Fruit fly (Drosophila melanogaster): Measurements from ENCODE around the gene Irk1.

The Irk1 gene

DNA sequence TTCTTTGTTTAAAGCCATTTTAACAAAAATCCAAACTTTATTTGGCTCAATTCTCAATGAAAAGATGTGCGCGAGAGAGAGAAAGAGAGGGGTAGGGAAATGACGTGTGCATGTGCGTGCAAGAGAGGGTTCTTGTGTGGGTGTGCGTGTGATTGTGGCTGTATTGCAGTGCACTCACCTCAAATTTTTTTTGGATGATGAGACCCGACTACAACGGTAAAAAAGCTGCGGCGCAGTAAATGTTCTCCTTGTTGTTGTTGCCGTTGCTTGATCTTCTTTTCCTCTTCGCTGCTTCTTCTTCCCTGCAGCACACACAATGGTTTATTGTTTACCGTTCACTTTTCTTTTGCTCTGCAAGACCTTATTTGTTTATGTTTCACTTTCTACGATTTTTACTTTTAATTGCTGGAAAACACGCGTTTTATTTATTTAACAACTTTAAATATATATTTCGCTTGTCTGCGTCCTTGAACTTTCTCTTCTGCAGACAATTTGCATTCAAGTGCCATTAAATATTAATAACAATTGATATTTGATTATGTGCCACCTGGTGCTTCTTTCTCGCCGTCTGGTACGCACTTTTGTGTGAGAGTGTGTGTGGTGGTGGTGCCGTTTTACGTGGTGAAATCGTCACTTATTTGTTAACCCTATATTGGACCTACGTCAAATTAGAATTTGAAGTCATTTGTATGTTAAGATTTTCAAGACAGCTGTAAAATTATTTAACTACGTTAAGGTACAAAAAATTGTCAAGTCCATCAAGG lies 52.3 kb downstream of the Irk1 start:
- no peak for TF ChIP-seq CG17801 (GFP tag; optimal IDR thresholded peaks at IDR 0.05; ENCODE audit: partially characterized antibody)

- TF ChIP-seq CG17801 (GFP tag; optimal IDR thresholded peaks at IDR 0.05; ENCODE audit: partially characterized antibody) = no peak
Observed at dm6 chr3R:23221003-23221679, 53.0 kb downstream of the Irk1 start.

- peak; percentile 76 for TF ChIP-seq CG17801 (GFP tag; optimal IDR thresholded peaks at IDR 0.05; ENCODE audit: partially characterized antibody)
Observed at dm6 chr3R:23221680-23222148, 53.6 kb downstream of the Irk1 start.

DNA sequence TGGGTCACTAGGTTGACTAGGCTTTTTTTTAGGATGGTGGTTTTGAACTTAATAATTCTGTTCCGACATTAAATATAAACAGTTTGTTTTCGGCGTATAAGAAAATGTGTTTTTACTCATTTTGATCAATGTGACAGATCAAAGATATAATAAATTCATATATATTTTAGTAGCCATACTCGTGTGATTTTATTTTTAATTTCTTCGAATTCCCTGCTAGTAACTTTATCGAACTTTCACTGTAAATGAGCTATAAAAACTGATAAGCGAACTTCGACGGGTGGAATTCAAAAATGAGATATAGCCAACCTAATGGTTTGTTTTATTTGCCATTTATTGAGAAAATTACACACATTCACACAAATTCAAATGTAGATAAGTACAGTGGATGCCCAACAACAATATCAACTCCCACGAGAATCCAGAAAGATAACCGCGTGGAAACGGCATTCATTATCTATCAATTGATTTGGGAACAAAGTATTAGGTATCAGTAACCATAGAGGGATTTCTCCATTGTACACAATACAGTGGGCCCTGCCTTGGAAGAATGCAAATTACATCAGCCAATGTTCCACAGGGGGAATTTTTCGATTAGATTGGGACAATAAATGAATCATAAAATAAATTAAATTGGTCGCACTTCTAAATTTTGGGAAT lies 55.2 kb downstream of the Irk1 start:
- no peak for TF ChIP-seq CG17801 (GFP tag; optimal IDR thresholded peaks at IDR 0.05; ENCODE audit: partially characterized antibody)

DNA sequence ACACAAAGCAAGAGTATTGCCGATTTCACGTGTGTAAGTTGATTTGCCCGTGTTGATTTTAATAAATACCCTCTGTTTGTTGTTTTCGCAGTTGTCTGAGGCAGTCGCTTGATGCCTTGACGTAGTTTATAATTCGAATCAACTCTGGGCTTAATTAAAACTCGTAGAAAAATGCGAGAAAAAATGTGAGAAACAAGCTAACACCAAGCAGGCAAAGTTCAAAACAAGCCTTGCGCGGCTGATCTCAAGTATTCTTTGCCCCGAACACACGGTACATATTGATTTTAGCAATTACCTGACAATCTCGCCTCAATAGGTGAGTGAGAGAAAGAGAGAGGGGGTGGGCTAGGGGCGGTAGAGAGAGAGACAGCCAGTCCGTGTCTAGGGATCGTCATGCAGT lies 57.1 kb downstream of the Irk1 start:
- TF ChIP-seq CG17801 (GFP tag; optimal IDR thresholded peaks at IDR 0.05; ENCODE audit: partially characterized antibody) = no peak

DNA sequence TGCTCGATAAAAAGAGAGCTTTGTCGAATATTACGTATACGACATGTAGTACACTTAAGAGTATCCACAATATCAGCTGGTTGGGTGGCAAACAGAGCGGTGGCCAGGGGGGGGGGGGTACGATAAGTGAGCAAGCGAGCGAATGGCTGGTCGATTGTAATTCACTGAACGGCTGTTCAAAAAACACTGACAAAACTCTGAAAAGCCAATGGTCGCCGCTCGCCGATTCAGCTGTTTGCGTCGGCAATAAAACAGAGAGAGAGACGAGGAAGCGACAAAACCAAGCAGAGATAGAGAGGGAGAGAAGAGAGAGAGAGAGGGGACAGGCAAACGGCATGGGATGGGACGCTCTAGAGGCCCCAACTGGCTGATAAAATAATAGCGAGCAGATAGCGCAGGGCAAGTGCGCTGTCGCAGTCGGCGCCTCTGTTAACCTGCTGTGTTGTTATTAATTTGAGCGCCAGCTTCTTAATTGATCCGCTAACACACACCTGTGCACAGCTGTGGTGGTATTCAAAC lies 58.5 kb downstream of the Irk1 start, which contains the start of gene cnc:
Gene cnc (minus strand): TSS at position 191 of the 519 bp plus-strand sequence.
- TF ChIP-seq CG17801 (GFP tag; optimal IDR thresholded peaks at IDR 0.05; ENCODE audit: partially characterized antibody) = peak; percentile 70

DNA sequence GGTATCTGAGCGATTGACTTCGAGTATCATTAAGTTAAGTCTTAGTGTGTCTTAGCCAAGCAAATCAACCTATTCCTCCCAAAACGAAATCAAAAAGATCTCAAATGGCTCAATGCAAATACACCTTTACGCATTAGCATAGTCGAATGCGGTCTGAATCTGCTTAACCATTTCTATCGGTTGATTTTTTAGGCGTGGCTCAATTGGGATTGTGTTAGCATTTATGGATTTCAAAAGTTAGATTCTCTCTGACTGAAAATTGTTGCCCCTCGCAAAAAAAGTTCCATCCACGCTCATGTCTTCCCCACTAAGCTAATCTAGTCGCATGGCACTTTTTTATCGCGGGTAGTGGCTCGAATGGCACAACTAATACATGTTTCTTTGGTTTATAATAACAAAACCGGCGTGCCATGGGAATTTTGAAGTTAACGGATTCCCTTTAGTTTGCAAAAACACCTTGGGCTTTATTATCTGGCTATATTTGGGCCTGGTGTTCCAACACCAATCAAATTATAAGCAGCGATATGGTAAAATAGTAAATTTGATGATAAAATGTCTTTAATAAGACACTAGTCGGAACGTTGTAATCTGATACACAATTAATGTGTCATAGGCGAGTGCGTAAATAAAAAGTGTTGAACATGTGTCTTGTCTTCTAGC lies 60.6 kb downstream of the Irk1 start:
- no peak for TF ChIP-seq CG17801 (GFP tag; optimal IDR thresholded peaks at IDR 0.05; ENCODE audit: partially characterized antibody)

Data from ovary, adult (tissue).